Worm (Caenorhabditis elegans) whole organism, late embryonic: ENCODE results near the gene hmg-1.2.

ENCODE experiments used
- dmd-4 ChIP-seq: sonication (generic microtip); optimal IDR thresholded peaks from 2 replicates; lab custom pipeline; 2016; ENCODE audit warnings: borderline replicate concordance, missing genetic modification characterization, missing compliant biosample characterization
- dve-1 ChIP-seq: sonication (generic microtip); optimal IDR thresholded peaks from 2 replicates; lab custom pipeline; 2017; ENCODE audit warnings: antibody characterized with exemption, mild to moderate bottlenecking, missing genetic modification characterization, missing compliant biosample characterization
- fkh-10 ChIP-seq: fragments of 150-350 bp; optimal IDR thresholded peaks from 2 replicates; lab custom pipeline; 2014; ENCODE audit warnings: missing biosample characterization, missing genetic modification reagents, missing genetic modification characterization

- TF ChIP-seq dmd-4 (tag; lab: Kevin White, UChicago), result no peak
- no peak for TF ChIP-seq dve-1
- no peak for TF ChIP-seq fkh-10 (GFP tag; lab: Kevin White, UChicago)
These were observed 17.4 kb downstream of the hmg-1.2 start for ce11 chrIII:6297599-6297998.
